Fruit fly (Drosophila melanogaster): Measurements from ENCODE around the gene CG45493.
"Not testable (repeated sequence)": the region's sequence is repeated elsewhere in the genome, so short reads cannot be mapped to it uniquely, and the experiment has no call there.

CG45493 gene

dm6 chrX:19953508-19953907 lies 4.8 kb upstream of the CG45493 start, which contains the start of gene CG45494:
CG45494 (minus strand) TSS chrX:19953608.
- TF ChIP-seq psq, lola, Mio (GFP tag; optimal IDR thresholded peaks at IDR 0.05): not testable (repeated sequence)

DNA sequence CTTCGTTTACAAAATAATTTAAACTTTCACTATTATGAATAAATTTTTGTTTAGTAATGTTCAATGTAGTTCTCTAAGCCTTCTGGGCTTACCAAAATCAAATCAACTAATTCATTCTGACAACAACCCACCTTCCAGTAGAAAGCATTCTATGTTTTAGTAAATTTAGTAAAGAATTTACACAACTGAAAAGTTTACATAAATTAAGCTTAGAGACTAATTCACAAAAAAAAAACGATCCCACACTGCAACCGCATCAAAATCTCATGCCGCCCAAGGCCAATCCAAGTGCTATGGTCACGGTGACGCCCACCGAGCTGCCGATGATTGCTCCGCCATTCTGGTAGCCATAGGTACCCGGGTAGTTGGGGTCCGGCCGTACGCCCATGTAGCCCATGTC lies 4.6 kb downstream of the CG45493 start, which contains the start of gene CG45492:
Gene CG45492, minus strand, starts transcription at position 101 of the 400 bp plus-strand sequence.
- TF ChIP-seq ey (GFP tag; optimal IDR thresholded peaks at IDR 0.05); Myc (optimal IDR thresholded peaks at IDR 0.05); Hnf4 (GFP tag; optimal IDR thresholded peaks at IDR 0.05): not testable (repeated sequence)

DNA sequence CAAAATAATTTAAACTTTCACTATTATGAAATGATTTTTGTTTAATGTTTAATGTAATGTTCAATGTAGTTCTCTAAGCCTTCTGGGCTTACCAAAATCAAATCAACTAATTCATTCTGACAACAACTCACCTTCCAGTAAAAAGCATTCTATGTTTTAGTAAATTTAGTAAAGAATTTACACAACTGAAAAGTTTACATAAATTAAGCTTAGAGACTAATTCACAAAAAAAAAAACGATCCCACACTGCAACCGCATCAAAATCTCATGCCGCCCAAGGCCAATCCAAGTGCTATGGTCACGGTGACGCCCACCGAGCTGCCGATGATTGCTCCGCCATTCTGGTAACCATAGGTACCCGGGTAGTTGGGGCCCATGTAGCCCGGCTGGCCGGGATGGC lies 9.8 kb downstream of the CG45493 start, which contains the start of gene CG45491:
Gene CG45491, minus strand, starts transcription at position 101 of the 400 bp plus-strand sequence.
- not testable (repeated sequence) for TF ChIP-seq Mio (GFP tag; optimal IDR thresholded peaks at IDR 0.05); HLH106 (tag; optimal IDR thresholded peaks at IDR 0.05); Vsx2 (GFP tag; optimal IDR thresholded peaks at IDR 0.05; ENCODE audit: partially characterized antibody)

DNA sequence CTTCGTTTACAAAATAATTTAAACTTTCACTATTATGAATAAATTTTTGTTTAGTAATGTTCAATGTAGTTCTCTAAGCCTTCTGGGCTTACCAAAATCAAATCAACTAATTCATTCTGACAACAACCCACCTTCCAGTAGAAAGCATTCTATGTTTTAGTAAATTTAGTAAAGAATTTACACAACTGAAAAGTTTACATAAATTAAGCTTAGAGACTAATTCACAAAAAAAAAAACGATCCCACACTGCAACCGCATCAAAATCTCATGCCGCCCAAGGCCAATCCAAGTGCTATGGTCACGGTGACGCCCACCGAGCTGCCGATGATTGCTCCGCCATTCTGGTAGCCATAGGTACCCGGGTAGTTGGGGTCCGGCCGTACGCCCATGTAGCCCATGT lies 14.5 kb downstream of the CG45493 start, which contains the start of gene CG45490:
Gene CG45490, minus strand, starts transcription at position 101 of the 400 bp plus-strand sequence.
- not testable (repeated sequence) for TF ChIP-seq Vsx2 (GFP tag; optimal IDR thresholded peaks at IDR 0.05; ENCODE audit: partially characterized antibody); Dfd (GFP tag; optimal IDR thresholded peaks at IDR 0.05); sage (GFP tag; optimal IDR thresholded peaks at IDR 0.05)

- TF ChIP-seq dmrt93B (GFP tag; optimal IDR thresholded peaks at IDR 0.05); Rel (GFP tag; optimal IDR thresholded peaks at IDR 0.05); Rel (tag; optimal IDR thresholded peaks at IDR 0.05); lola (GFP tag; optimal IDR thresholded peaks at IDR 0.05): not testable (repeated sequence)
These were observed 19.6 kb downstream of the CG45493 start, which contains the start of gene CG45489 for dm6 chrX:19929078-19929477. CG45489 (minus strand) TSS chrX:19929178.

DNA sequence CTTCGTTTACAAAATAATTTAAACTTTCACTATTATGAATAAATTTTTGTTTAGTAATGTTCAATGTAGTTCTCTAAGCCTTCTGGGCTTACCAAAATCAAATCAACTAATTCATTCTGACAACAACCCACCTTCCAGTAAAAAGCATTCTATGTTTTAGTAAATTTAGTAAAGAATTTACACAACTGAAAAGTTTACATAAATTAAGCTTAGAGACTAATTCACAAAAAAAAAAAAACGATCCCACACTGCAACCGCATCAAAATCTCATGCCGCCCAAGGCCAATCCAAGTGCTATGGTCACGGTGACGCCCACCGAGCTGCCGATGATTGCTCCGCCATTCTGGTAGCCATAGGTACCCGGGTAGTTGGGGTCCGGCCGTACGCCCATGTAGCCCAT lies 28.3 kb downstream of the CG45493 start, which contains the start of gene CG45488:
Gene CG45488, minus strand, starts transcription at position 101 of the 400 bp plus-strand sequence.
- not testable (repeated sequence) for TF ChIP-seq Mio, CG9705, Dfd (GFP tag; optimal IDR thresholded peaks at IDR 0.05)

DNA sequence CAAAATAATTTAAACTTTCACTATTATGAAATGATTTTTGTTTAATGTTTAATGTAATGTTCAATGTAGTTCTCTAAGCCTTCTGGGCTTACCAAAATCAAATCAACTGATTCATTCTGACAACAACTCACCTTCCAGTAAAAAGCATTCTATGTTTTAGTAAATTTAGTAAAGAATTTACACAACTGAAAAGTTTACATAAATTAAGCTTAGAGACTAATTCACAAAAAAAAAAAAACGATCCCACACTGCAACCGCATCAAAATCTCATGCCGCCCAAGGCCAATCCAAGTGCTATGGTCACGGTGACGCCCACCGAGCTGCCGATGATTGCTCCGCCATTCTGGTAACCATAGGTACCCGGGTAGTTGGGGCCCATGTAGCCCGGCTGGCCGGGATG lies 33.5 kb downstream of the CG45493 start, which contains the start of gene CG45487:
Gene CG45487, minus strand, starts transcription at position 101 of the 400 bp plus-strand sequence.
- not testable (repeated sequence) for TF ChIP-seq OdsH, N, br (GFP tag; optimal IDR thresholded peaks at IDR 0.05)

DNA sequence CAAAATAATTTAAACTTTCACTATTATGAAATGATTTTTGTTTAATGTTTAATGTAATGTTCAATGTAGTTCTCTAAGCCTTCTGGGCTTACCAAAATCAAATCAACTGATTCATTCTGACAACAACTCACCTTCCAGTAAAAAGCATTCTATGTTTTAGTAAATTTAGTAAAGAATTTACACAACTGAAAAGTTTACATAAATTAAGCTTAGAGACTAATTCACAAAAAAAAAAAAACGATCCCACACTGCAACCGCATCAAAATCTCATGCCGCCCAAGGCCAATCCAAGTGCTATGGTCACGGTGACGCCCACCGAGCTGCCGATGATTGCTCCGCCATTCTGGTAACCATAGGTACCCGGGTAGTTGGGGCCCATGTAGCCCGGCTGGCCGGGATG lies 38.7 kb downstream of the CG45493 start, which contains the start of gene CG45486:
Gene CG45486, minus strand, starts transcription at position 101 of the 400 bp plus-strand sequence.
- not testable (repeated sequence) for TF ChIP-seq N, psq, tai (GFP tag; optimal IDR thresholded peaks at IDR 0.05)

dm6 chrX:19899978-19900377 lies 48.7 kb downstream of the CG45493 start:
- no peak for TF ChIP-seq rgr (GFP tag; optimal IDR thresholded peaks at IDR 0.05)
- TF ChIP-seq Hnf4 (GFP tag; optimal IDR thresholded peaks at IDR 0.05), result no peak
- TF ChIP-seq CG32264 (GFP tag; optimal IDR thresholded peaks at IDR 0.05), result no peak
- no peak for TF ChIP-seq fru (GFP tag; optimal IDR thresholded peaks at IDR 0.05)
- no peak for TF ChIP-seq Vsx2 (GFP tag; optimal IDR thresholded peaks at IDR 0.05; ENCODE audit: partially characterized antibody)
- no peak for TF ChIP-seq GATAd (GFP tag; optimal IDR thresholded peaks at IDR 0.05)
- no peak for TF ChIP-seq brk (GFP tag; optimal IDR thresholded peaks at IDR 0.05)
- TF ChIP-seq dl (GFP tag; optimal IDR thresholded peaks at IDR 0.05; ENCODE audit: insufficient read depth in 1 of 2, partially characterized antibody in 2 of 2), result no peak
- TF ChIP-seq Mio (GFP tag; optimal IDR thresholded peaks at IDR 0.05), result no peak
- no peak for TF ChIP-seq Hr83 (GFP tag; optimal IDR thresholded peaks at IDR 0.05; ENCODE audit: poor library complexity, severe bottlenecking)
- TF ChIP-seq usp (GFP tag; optimal IDR thresholded peaks at IDR 0.05), result no peak
- no peak for TF ChIP-seq h (GFP tag; optimal IDR thresholded peaks at IDR 0.05)
- TF ChIP-seq Sp1 (GFP tag; optimal IDR thresholded peaks at IDR 0.05), result no peak
- TF ChIP-seq sv (GFP tag; optimal IDR thresholded peaks at IDR 0.05), result no peak
- no peak for TF ChIP-seq CG9705 (GFP tag; optimal IDR thresholded peaks at IDR 0.05)
